Worm (Caenorhabditis elegans): Measurements from ENCODE around the gene F49F1.15.

DNA sequence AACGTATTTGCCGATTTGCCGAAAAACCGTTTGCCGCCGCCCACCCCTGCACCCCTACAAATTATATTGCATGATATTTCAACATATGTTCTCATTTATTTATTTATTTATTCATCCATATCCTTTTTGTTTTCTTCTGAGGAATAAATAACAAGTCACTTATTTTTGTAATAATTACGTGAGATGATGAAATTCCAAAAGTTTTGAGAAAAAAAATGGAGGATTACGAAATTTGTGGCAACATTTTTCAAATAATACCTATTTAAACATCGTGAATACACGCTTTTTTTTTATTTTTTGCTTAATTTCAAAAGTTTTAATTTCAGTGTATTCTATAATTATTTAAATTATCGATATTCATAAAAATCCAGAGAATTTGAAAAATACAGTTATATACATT is 17.5 kb downstream of the F49F1.15 start:
- no peak for TF ChIP-seq blmp-1 (tag; optimal IDR thresholded peaks at IDR 0.05; ENCODE audit: insufficient read depth)
- no peak for TF ChIP-seq unc-62 (GFP tag; optimal IDR thresholded peaks at IDR 0.05)

Data from whole organism, L2 larva.